Worm (Caenorhabditis elegans): Measurements from ENCODE around the gene rcq-5.

The rcq-5 gene

DNA sequence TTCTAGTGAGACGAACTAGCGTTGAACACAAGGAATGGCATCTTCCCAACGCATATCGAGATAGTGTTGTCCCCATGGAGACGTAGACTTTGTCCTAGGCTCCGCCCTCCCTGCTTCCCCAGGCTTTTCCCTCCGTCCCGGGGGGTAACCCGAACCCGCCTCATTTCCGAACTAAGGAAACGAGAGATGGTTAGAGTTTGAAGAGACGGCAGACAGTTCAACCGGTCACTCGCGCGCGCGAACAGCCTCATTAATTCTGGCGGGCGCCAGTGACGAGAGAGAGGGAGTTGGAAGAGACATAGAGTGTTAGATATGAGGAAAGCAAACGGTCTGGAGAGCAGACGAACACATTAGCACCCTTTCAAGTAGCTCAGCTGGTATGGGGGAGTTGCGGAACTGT, 20.4 kb downstream of the rcq-5 start:
- no peak for TF ChIP-seq W03F9.2 (tag; optimal IDR thresholded peaks at IDR 0.05)

DNA sequence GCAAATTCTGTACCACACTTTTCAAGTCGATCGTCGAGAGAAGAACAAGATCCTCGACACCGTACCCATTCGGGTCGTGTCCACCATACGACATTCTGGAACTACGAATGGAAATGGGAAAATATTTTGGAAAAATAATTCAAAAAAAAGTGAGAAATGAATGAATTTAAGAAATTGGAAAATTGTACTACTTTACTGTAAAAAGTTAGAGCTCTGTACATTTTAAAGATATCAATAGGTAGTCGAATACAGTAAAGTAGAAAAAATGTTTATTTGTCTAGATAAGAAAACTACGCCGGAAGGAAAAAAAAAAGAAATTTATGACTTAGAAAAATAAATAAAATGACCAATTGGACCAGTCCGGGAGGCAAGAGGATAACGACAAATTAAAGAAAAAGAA, 21.0 kb downstream of the rcq-5 start, which contains the start of gene hum-5:
TSS of gene hum-5 (minus strand) at position 101 of the 400 bp plus-strand sequence.
- no peak for TF ChIP-seq W03F9.2 (tag; optimal IDR thresholded peaks at IDR 0.05)
- TF ChIP-seq him-1 (tag; optimal IDR thresholded peaks at IDR 0.05): no peak
- TF ChIP-seq dao-5 (tag; optimal IDR thresholded peaks at IDR 0.05): no peak

DNA sequence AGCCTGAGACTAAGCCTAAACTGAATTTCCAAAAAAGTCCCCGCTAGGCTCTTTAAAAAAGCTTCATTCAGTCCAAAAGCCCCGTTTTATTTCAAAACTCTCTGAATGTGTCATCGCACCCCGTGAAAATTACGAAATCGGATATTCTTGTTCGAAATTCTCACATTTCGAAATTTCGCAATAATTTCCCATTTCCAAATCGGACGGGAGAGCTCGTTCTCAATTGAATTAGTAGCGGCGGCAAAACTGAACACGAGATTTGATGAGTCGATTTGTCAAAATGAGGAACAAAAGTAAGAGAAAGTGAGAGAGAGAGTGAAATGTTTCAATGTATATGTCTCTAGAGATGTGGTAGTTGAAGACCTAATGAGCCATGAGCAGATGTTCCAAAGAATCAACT, 22.8 kb downstream of the rcq-5 start:
- TF ChIP-seq dao-5 (tag; optimal IDR thresholded peaks at IDR 0.05) (no peak), W03F9.2 (tag; optimal IDR thresholded peaks at IDR 0.05) (no peak), him-1 (tag; optimal IDR thresholded peaks at IDR 0.05) (no peak)

DNA sequence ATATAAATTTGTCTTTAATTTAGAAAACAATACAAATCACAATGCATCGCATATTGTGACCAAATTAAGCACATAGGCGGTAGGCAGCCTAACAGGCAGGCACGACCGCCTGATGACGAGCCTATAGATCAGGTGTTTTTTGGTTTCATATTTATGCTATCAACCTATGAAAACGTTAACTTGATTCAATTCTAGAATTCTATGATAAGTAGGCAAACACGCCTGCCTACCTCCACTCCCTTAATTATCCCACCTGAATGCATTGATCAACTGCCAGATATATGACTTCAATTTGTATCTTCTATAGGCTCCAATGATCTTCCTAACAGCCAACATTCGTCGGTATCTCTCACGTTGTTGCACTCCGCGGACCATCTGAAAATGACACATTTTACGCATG, 26.9 kb downstream of the rcq-5 start:
- TF ChIP-seq W03F9.2 (tag; optimal IDR thresholded peaks at IDR 0.05) (no peak), him-1 (tag; optimal IDR thresholded peaks at IDR 0.05) (no peak), dao-5 (tag; optimal IDR thresholded peaks at IDR 0.05) (no peak)

DNA sequence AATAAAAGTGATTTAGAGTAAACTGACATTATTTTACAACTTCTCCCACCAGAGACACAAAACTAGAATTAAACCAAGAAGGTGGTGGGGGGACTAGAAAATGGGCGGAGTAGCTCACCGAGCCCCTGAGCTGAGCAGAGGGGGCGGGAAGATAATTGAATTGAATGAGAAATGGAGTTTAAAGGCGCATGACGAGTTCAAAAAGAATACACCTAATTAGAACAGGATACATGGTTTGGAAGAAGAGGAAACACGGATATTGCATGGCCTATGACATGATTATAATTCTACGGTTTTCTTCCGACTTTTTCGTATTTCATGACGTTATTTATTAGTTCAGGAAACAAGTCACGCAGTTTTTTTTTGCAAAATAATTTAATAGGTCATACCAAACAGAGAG, 29.7 kb downstream of the rcq-5 start, which contains the start of gene T02C12.5:
TSS of gene T02C12.5 (minus strand) at position 101 of the 400 bp plus-strand sequence.
- TF ChIP-seq him-1 (tag; optimal IDR thresholded peaks at IDR 0.05) (no peak), dao-5 (tag; optimal IDR thresholded peaks at IDR 0.05) (no peak), W03F9.2 (tag; optimal IDR thresholded peaks at IDR 0.05) (no peak)

DNA sequence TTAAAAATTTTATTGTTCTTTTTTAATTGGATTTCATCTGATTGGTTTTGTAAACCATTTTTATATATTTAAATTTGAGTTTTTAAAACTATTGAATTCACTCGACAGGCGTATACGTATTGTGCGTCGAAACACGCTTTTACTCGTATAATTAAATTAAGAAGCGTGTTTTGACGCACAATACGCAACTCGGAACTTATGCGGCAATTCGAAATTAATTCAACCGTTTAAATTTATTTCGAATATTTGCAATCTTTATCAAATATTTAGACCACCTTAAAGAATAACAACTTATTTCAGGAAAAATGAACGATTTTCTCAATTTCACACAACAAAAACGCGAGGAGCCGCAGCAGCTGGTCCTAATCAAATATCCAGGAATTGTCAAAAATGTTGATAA, 35.9 kb downstream of the rcq-5 start, which contains the start of gene tftc-5:
TSS of gene tftc-5 (plus strand) at position 301 of the 400 bp plus-strand sequence.
- no peak for TF ChIP-seq W03F9.2 (tag; optimal IDR thresholded peaks at IDR 0.05)
- no peak for TF ChIP-seq him-1 (tag; optimal IDR thresholded peaks at IDR 0.05)
- TF ChIP-seq dao-5 (tag; optimal IDR thresholded peaks at IDR 0.05): no peak

DNA sequence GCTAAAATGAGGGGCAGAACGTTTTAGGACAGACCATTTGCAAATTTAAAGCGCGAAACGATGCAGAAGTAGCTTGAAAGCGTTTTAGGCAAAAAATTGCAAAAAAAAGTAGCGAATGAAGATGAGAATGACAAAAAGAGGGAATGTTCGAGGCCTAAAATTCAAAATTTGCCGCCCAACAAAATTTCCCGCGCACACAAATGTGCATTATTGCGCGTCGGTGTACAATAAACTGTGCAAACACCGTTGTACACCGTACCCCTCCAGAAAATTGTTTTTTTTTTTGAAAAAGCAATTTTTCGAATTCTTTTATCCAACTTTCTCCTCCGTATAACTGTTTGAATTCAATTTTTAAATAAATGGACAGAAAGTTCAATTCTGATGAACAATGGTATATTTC, 38.0 kb downstream of the rcq-5 start, which contains the start of gene snpc-3.4:
TSS of gene snpc-3.4 (plus strand) at position 237 of the 400 bp plus-strand sequence.
- TF ChIP-seq W03F9.2 (tag; optimal IDR thresholded peaks at IDR 0.05) (peak; percentile 76), dao-5 (tag; optimal IDR thresholded peaks at IDR 0.05) (no peak), him-1 (tag; optimal IDR thresholded peaks at IDR 0.05) (peak; percentile 50)

DNA sequence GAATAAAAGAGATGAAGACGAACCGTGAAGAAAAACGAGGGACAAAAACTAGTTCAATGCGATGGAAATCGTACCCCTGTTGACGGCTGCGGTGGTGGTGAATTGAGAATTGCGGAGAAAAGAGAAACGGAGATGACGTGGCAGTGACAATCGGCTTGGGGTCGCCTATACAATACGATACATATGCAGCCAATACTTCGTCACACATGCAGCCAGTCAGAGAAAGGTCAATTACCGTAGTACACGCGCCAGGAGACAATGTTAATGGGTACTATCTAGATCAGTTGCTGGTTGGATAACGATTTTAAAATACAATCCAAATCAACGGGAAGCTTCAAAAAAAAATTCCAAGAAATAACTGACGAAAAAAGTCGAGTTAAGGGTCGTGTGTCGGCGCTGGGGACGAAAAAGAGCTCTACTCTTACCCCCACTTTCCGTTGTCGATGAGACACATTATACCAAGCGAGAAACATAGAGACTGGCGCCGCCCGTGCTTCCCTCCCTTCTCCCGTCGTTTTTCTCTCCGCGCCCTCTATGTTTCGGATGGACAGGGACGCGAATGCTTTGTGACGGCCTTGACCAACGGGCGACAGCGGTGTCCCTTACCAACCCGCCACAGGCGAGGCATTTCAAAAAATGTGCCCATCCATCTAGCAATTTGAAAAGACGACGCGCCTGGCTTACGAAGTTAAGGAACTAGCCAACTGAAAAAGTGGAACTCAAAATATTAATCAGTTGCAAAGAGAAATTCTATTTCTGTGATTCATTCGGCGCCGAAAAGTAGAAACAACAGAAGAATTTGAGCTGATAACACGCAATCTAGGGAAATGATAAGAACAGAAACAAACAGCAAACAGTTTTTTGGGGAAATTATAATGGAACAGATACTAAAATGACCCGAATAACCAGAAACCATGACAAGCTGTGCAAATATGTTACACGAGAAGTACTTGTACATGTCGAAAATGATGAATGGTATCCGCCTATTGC, 38.9 kb downstream of the rcq-5 start:
- TF ChIP-seq dao-5 (tag; optimal IDR thresholded peaks at IDR 0.05) (no peak), him-1 (tag; optimal IDR thresholded peaks at IDR 0.05) (no peak), W03F9.2 (tag; optimal IDR thresholded peaks at IDR 0.05) (no peak)

DNA sequence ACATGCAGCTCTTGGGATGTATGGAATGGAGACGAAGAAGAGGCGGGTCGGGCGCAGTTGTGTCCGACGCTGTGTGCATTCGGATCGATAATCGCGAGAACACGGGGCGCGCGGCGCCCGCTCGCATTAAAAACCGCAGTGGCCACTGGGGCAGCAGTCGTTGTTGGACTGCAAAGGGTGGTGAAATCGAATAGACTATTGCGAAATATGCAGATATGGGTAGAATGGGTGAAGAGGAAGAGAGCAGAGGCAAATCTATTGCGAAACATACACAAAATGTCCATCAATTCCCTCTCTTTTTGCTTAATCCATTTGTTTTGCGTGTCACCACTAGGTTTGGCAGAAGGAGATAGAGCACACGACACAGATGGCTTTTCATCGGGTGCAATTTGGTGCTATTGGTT, 39.7 kb downstream of the rcq-5 start:
- TF ChIP-seq him-1 (tag; optimal IDR thresholded peaks at IDR 0.05): peak; percentile 79
- TF ChIP-seq W03F9.2 (tag; optimal IDR thresholded peaks at IDR 0.05): no peak
- TF ChIP-seq dao-5 (tag; optimal IDR thresholded peaks at IDR 0.05): no peak

DNA sequence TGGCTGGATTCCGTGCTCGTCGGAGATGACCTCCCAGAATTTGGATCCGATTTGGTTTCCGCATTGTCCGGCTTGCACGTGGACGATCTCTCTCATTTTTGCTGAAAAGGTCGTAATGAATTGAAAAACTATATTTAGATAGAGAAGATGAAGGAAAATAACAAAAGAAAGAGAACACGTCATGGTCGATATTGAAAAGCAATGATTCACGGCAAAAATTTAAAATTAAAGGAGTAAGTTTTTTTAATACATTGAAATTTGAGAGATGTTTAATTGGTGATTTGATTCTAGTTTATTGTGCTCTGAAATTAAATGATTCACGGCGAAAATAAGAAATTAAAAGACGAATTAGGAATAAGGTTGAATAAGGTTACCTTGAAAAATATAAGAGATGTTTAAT, 40.2 kb downstream of the rcq-5 start, which contains the start of gene tbb-2:
TSS of gene tbb-2 (minus strand) at position 101 of the 400 bp plus-strand sequence.
- TF ChIP-seq him-1 (tag; optimal IDR thresholded peaks at IDR 0.05) (no peak), dao-5 (tag; optimal IDR thresholded peaks at IDR 0.05) (no peak), W03F9.2 (tag; optimal IDR thresholded peaks at IDR 0.05) (no peak)

DNA sequence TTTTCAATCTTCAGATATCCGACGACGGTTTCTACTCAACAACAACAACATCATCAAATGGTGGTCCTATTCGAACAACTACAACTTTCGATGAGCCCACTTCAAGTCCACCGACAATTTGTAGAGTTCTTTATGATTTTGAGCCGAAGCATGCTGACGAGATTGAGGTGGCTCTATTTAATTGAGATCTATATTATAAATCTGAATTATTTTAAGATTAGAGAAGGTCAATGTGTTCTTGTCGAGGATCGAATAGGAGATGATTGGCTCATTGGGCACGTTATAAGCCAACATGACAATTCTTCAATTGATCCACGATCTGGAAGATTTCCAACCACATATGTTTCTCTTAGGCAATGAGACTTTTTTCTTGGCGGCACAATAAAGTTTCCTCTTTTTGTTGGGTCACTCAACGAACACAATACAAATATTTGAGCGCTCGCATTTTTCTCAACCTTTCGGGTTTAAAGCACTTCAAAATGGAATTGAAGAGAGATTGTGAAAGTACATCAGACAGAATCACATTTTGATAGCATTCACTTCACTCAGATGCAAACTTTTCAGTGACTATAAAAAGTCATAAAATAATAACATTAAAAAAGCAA, 42.3 kb downstream of the rcq-5 start:
- TF ChIP-seq him-1 (tag; optimal IDR thresholded peaks at IDR 0.05): no peak
- TF ChIP-seq W03F9.2 (tag; optimal IDR thresholded peaks at IDR 0.05): no peak
- no peak for TF ChIP-seq dao-5 (tag; optimal IDR thresholded peaks at IDR 0.05)

DNA sequence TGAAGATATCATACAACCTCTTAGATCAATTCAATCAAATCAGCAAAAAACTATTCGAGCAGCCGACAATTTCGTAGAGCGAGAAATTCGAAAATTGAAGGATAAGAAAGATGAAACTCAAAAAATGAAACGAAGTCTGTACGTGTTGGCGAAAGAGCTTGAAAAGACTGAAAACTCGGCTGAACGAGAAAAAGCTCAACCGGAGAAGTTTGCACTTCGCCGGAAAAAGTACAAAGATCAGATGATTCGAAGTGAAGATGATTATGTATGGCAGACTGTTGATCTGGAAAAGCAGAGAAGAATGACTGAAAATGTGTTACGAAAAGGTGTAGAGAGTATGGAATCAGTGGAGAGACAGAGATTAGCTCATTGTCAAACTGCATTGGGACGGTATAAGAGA, 44.7 kb downstream of the rcq-5 start:
- TF ChIP-seq W03F9.2 (tag; optimal IDR thresholded peaks at IDR 0.05): no peak

DNA sequence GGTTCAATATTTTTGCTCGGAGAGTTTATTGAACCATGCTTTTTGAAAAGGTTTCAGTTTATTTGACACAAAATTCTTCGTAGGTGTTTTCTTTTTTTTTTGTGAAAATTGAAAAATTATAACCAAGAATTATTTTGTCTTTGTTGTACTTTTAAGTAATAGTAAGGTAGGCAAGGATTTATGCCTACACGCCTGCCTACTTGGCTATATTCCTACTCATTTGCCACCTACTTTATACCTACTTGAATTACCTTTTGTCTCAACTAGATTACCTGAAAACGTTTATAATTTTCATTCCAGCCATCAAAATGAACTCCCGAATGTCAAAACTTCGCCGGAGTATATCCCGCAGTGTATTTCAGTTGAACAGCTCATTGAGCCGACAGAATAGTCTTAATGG, 45.7 kb downstream of the rcq-5 start, which contains the start of gene C36E8.4:
TSS of gene C36E8.4 (plus strand) at position 301 of the 400 bp plus-strand sequence.
- TF ChIP-seq him-1 (tag; optimal IDR thresholded peaks at IDR 0.05) (no peak), dao-5 (tag; optimal IDR thresholded peaks at IDR 0.05) (no peak), W03F9.2 (tag; optimal IDR thresholded peaks at IDR 0.05) (no peak)

DNA sequence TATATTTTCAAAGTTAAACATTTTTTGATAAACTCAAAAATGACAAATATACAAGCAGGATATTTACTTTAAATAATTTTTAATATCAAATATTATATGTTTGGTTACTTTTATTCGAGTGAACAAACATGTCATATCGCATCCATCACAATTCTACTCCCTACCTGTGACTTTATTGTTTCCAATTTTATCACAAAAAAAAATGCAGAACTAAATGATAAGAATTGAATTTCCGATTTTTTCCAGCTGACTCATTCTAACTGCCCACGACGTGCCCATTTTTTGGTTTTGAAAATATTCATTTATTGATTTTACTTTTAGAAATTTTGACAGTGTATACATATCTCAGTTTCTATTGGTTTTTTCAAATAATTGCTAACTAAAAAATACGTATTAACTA, 46.8 kb downstream of the rcq-5 start:
- TF ChIP-seq dao-5 (tag; optimal IDR thresholded peaks at IDR 0.05): no peak
- no peak for TF ChIP-seq W03F9.2 (tag; optimal IDR thresholded peaks at IDR 0.05)
- TF ChIP-seq him-1 (tag; optimal IDR thresholded peaks at IDR 0.05): no peak
